Worm (Caenorhabditis elegans): Measurements from ENCODE around the gene lin-39.

ce11 chrIII:7521163-7521562 is 15.3 kb downstream of the lin-39 start, which contains the start of gene lig-4:
- TF ChIP-seq aly-1 (tag; optimal IDR thresholded peaks at IDR 0.05) (no peak), hnd-1 (tag; optimal IDR thresholded peaks at IDR 0.05) (no peak), pes-1 (GFP tag; IDR thresholded peaks at IDR 0.05) (no peak), ama-1 (optimal IDR thresholded peaks at IDR 0.05) (no peak), F13C5.2 (tag; optimal IDR thresholded peaks at IDR 0.05) (no peak), flt-1 (GFP tag; IDR thresholded peaks at IDR 0.05) (no peak), sea-1 (GFP tag; conservative IDR thresholded peaks at IDR 0.05) (no peak), tbx-37 (GFP tag; conservative IDR thresholded peaks at IDR 0.05) (no peak), scrt-1 (GFP tag; IDR thresholded peaks at IDR 0.05) (no peak), hmbx-1 (tag; optimal IDR thresholded peaks at IDR 0.05) (no peak), ceh-36 (tag; optimal IDR thresholded peaks at IDR 0.05) (no peak)

All from whole organism, early embryonic.